Fruit fly (Drosophila melanogaster) whole organism, pupa: ENCODE data around the gene CG32537.

Experiments used
- CG12605 ChIP-seq: fragments of 200-800 bp; sonication (Bioruptor generic); IDR thresholded peaks from 2 replicates; pipeline ENCODE4 v1.3.6; 2022; ENCODE audit warnings: missing biosample characterization, missing genetic modification characterization
- CG13204 ChIP-seq: fragments of 200-800 bp; sonication (Bioruptor generic); optimal IDR thresholded peaks from 2 replicates; lab custom pipeline; 2018; ENCODE audit warnings: missing biosample characterization, mild to moderate bottlenecking, missing genetic modification characterization, moderate library complexity
- CG8301 ChIP-seq: fragments of 200-800 bp; sonication (Bioruptor generic); optimal IDR thresholded peaks from 2 replicates; lab custom pipeline; 2018; ENCODE audit warnings: missing biosample characterization, mild to moderate bottlenecking, missing genetic modification characterization
- CG9948 ChIP-seq: fragments of 200-800 bp; sonication (Bioruptor generic); optimal IDR thresholded peaks from 2 replicates; lab custom pipeline; 2018; ENCODE audit warnings: missing biosample characterization, mild to moderate bottlenecking, missing genetic modification characterization, moderate library complexity
- gl ChIP-seq: fragments of 200-800 bp; sonication (Bioruptor generic); optimal IDR thresholded peaks from 2 replicates; lab custom pipeline; 2018; ENCODE audit warnings: missing biosample characterization, mild to moderate bottlenecking, missing genetic modification characterization

DNA sequence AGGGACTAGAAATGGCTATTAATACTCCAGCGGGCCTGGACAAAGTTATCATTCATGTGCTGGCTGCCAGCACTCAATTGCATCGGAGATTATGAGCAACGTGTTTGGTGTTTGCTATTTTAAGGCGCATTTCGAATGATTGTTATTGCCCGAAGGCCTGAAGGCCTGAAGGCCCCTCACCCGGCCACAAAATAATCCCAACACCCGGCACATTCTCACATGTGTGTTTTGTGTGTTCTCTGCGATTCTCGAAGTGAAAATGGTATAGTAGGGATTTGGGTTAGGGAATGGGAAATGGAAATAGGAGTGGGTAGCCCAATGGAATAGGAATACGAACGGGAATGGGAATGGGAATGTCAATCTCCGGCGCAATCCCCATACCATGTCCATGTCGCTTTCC is 42.6 kb upstream of the CG32537 start:
- no peak for TF ChIP-seq CG8301
- no peak for TF ChIP-seq CG12605 (GFP tag; lab: Robert Waterston, UW)
- TF ChIP-seq CG13204, result no peak
- TF ChIP-seq gl (tag; lab: Kevin White, UChicago), result no peak
- no peak for TF ChIP-seq CG9948
